Fruit fly (Drosophila melanogaster) whole organism, prepupa: Measurements from ENCODE around the gene Dh31.
A peak's percentile ranks its signal among the peaks of the same experiment; 100 is the strongest.

Experiments used
- Blimp-1 ChIP-seq: fragments of 200-800 bp; sonication (Bioruptor generic); optimal IDR thresholded peaks from 3 replicates; lab custom pipeline; 2017; ENCODE audit warnings: missing biosample characterization, missing genetic modification characterization, mild to moderate bottlenecking, moderate library complexity, missing genetic modification reagents
- CG10631 ChIP-seq: fragments of 200-800 bp; sonication (Bioruptor generic); optimal IDR thresholded peaks from 2 replicates; lab custom pipeline; 2016; ENCODE audit warnings: missing biosample characterization, missing genetic modification characterization
- CG11294 ChIP-seq: fragments of 200-800 bp; sonication (Bioruptor generic); IDR thresholded peaks from 2 replicates; pipeline ENCODE4 v1.3.6; 2022; ENCODE audit warnings: missing biosample characterization, missing genetic modification characterization
- CG11762 ChIP-seq: fragments of 200-800 bp; sonication (Bioruptor generic); optimal IDR thresholded peaks from 3 replicates; lab custom pipeline; 2016; ENCODE audit warnings: missing biosample characterization, missing genetic modification characterization; ENCODE audit not compliant: insufficient read depth
- CG15336 ChIP-seq: fragments of 200-800 bp; sonication (Bioruptor generic); IDR thresholded peaks from 2 replicates; pipeline ENCODE4 v1.3.6; 2022; ENCODE audit warnings: missing biosample characterization, missing genetic modification characterization
- CG1621 ChIP-seq: fragments of 200-800 bp; sonication (Bioruptor generic); optimal IDR thresholded peaks from 3 replicates; lab custom pipeline; 2018; ENCODE audit warnings: missing biosample characterization, mild to moderate bottlenecking, missing genetic modification characterization
- CG32006 ChIP-seq: fragments of 200-800 bp; sonication (Bioruptor generic); optimal IDR thresholded peaks from 3 replicates; lab custom pipeline; 2017; ENCODE audit warnings: missing biosample characterization, mild to moderate bottlenecking, missing genetic modification characterization
- CG34406 ChIP-seq: fragments of 200-800 bp; sonication (Bioruptor generic); optimal IDR thresholded peaks from 3 replicates; lab custom pipeline; 2016; ENCODE audit warnings: missing biosample characterization, missing genetic modification characterization
- CG3919 ChIP-seq: fragments of 200-800 bp; sonication (Bioruptor generic); optimal IDR thresholded peaks from 3 replicates; lab custom pipeline; 2016; ENCODE audit warnings: missing biosample characterization, missing genetic modification characterization
- CG4318 ChIP-seq: fragments of 200-800 bp; sonication (Bioruptor generic); optimal IDR thresholded peaks from 3 replicates; lab custom pipeline; 2017; ENCODE audit warnings: missing biosample characterization, mild to moderate bottlenecking, missing genetic modification characterization
- CG6163 ChIP-seq: fragments of 200-800 bp; sonication (Bioruptor generic); IDR thresholded peaks from 3 replicates; pipeline ENCODE4 v1.3.6; 2022; ENCODE audit warnings: missing biosample characterization, missing genetic modification characterization
- CG6792 ChIP-seq: fragments of 200-800 bp; sonication (Bioruptor generic); optimal IDR thresholded peaks from 3 replicates; lab custom pipeline; 2016; ENCODE audit warnings: missing biosample characterization, missing genetic modification characterization
- CG6808 ChIP-seq: fragments of 200-800 bp; sonication (Bioruptor generic); optimal IDR thresholded peaks from 3 replicates; lab custom pipeline; 2017; ENCODE audit warnings: missing biosample characterization, missing genetic modification characterization, mild to moderate bottlenecking, moderate library complexity, missing genetic modification reagents
- CG6854 ChIP-seq: fragments of 200-800 bp; sonication (Bioruptor generic); optimal IDR thresholded peaks from 2 replicates; lab custom pipeline; 2017; ENCODE audit warnings: missing biosample characterization, mild to moderate bottlenecking, missing genetic modification characterization
- CG7368 ChIP-seq: fragments of 200-800 bp; sonication (Bioruptor generic); optimal IDR thresholded peaks from 3 replicates; lab custom pipeline; 2016; ENCODE audit warnings: missing biosample characterization, missing genetic modification characterization
- CG8119 ChIP-seq: fragments of 200-800 bp; sonication (Bioruptor generic); IDR thresholded peaks from 3 replicates; pipeline ENCODE4 v1.3.6; 2022; ENCODE audit warnings: missing biosample characterization, missing genetic modification characterization
- CG8319 ChIP-seq: fragments of 200-800 bp; sonication (Bioruptor generic); optimal IDR thresholded peaks from 3 replicates; lab custom pipeline; 2016; ENCODE audit warnings: missing biosample characterization, missing genetic modification characterization
- CG8632 ChIP-seq: fragments of 200-800 bp; sonication (Bioruptor generic); optimal IDR thresholded peaks from 3 replicates; lab custom pipeline; 2016; ENCODE audit warnings: missing biosample characterization, missing genetic modification characterization
- Eip75B ChIP-seq: fragments of 200-800 bp; sonication (Bioruptor generic); optimal IDR thresholded peaks from 3 replicates; lab custom pipeline; 2016; ENCODE audit warnings: missing biosample characterization, missing genetic modification characterization
- Eip78C ChIP-seq: fragments of 200-800 bp; sonication (Bioruptor generic); peaks from one replicate; lab custom pipeline; 2016; ENCODE audit warnings: missing biosample characterization, missing genetic modification characterization
- Eip93F ChIP-seq: fragments of 200-800 bp; sonication (Bioruptor generic); optimal IDR thresholded peaks from 2 replicates; lab custom pipeline; 2016; ENCODE audit warnings: missing biosample characterization, mild to moderate bottlenecking, missing genetic modification characterization
- Ets96B ChIP-seq: fragments of 200-800 bp; optimal IDR thresholded peaks from 2 replicates; lab custom pipeline; 2019; ENCODE audit warnings: missing biosample characterization, mild to moderate bottlenecking, missing genetic modification characterization, moderate library complexity
- Gug ChIP-seq: fragments of 200-800 bp; sonication (Bioruptor generic); IDR thresholded peaks from 2 replicates; pipeline ENCODE4 v1.3.6; 2022; ENCODE audit warnings: missing biosample characterization, missing genetic modification characterization
- Hr38 ChIP-seq: sonication (Bioruptor generic); optimal IDR thresholded peaks from 2 replicates; lab custom pipeline; 2016; ENCODE audit warnings: missing biosample characterization, missing genetic modification characterization
- Lpt ChIP-seq: fragments of 200-800 bp; sonication (Bioruptor generic); optimal IDR thresholded peaks from 3 replicates; lab custom pipeline; 2016; ENCODE audit warnings: missing biosample characterization, missing genetic modification characterization
- Met ChIP-seq: fragments of 200-800 bp; sonication (Bioruptor generic); optimal IDR thresholded peaks from 3 replicates; lab custom pipeline; 2016; ENCODE audit warnings: missing biosample characterization, missing genetic modification characterization
- OdsH ChIP-seq: fragments of 200-800 bp; sonication (Bioruptor generic); optimal IDR thresholded peaks from 3 replicates; lab custom pipeline; 2016; ENCODE audit warnings: missing biosample characterization, missing genetic modification characterization
- Smox ChIP-seq: fragments of 200-800 bp; sonication (Bioruptor generic); optimal IDR thresholded peaks from 3 replicates; lab custom pipeline; 2016; ENCODE audit warnings: missing biosample characterization, missing genetic modification characterization
- achi ChIP-seq: fragments of 200-800 bp; sonication (Bioruptor generic); optimal IDR thresholded peaks from 3 replicates; lab custom pipeline; 2016; ENCODE audit warnings: missing biosample characterization, missing genetic modification characterization
- acj6 ChIP-seq: fragments of 200-800 bp; sonication (Bioruptor generic); optimal IDR thresholded peaks from 3 replicates; lab custom pipeline; 2016; ENCODE audit warnings: missing biosample characterization, missing genetic modification characterization
- cyc ChIP-seq: fragments of 200-800 bp; sonication (Bioruptor generic); optimal IDR thresholded peaks from 3 replicates; lab custom pipeline; 2016; ENCODE audit warnings: missing biosample characterization, missing genetic modification characterization
- dac ChIP-seq: fragments of 200-800 bp; sonication (Bioruptor generic); optimal IDR thresholded peaks from 2 replicates; lab custom pipeline; 2017; ENCODE audit warnings: missing biosample characterization, mild to moderate bottlenecking, missing genetic modification characterization
- dsx ChIP-seq: fragments of 200-800 bp; optimal IDR thresholded peaks from 3 replicates; lab custom pipeline; 2019; ENCODE audit warnings: missing biosample characterization, mild to moderate bottlenecking, missing genetic modification characterization, moderate library complexity; ENCODE audit not compliant: poor library complexity, severe bottlenecking
- eg ChIP-seq: fragments of 200-800 bp; sonication (Bioruptor generic); IDR thresholded peaks from 3 replicates; pipeline ENCODE4 v1.3.6; 2022; ENCODE audit warnings: missing biosample characterization, missing genetic modification characterization
- esn ChIP-seq: fragments of 200-800 bp; sonication (Bioruptor generic); optimal IDR thresholded peaks from 2 replicates; lab custom pipeline; 2016; ENCODE audit warnings: missing biosample characterization, mild to moderate bottlenecking, missing genetic modification characterization, moderate library complexity
- fd59A ChIP-seq: fragments of 200-800 bp; sonication (Bioruptor generic); optimal IDR thresholded peaks from 2 replicates; lab custom pipeline; 2017; ENCODE audit warnings: missing biosample characterization, mild to moderate bottlenecking, missing genetic modification characterization, missing genetic modification reagents
- fd85E ChIP-seq: fragments of 200-800 bp; sonication (Bioruptor generic); optimal IDR thresholded peaks from 3 replicates; lab custom pipeline; 2016; ENCODE audit warnings: missing biosample characterization, missing genetic modification characterization
- fkh ChIP-seq: fragments of 200-800 bp; sonication (Bioruptor generic); optimal IDR thresholded peaks from 3 replicates; lab custom pipeline; 2017; ENCODE audit warnings: missing biosample characterization, mild to moderate bottlenecking, missing genetic modification characterization, moderate library complexity
- lz ChIP-seq: fragments of 200-800 bp; sonication (Bioruptor generic); optimal IDR thresholded peaks from 3 replicates; lab custom pipeline; 2016; ENCODE audit warnings: missing biosample characterization, missing genetic modification characterization
- net ChIP-seq: fragments of 200-800 bp; sonication (Bioruptor generic); optimal IDR thresholded peaks from 3 replicates; lab custom pipeline; 2016; ENCODE audit warnings: missing biosample characterization, missing genetic modification characterization
- salr ChIP-seq, 2 experiments: fragments of 200-800 bp; sonication (Bioruptor generic); optimal IDR thresholded peaks; 3 replicates each; lab custom pipeline; 2016 to 2018; ENCODE audit warnings: missing biosample characterization in 2 of 2, missing genetic modification characterization in 2 of 2, mild to moderate bottlenecking in 1 of 2
- ss ChIP-seq, 2 experiments: fragments of 200-800 bp; sonication (Bioruptor generic); optimal IDR thresholded peaks; 2 replicates in 1 of 2; 3 replicates in 1 of 2; lab custom pipeline; 2017 to 2018; ENCODE audit warnings: mild to moderate bottlenecking in 2 of 2, missing biosample characterization in 2 of 2, missing genetic modification characterization in 2 of 2, moderate library complexity in 1 of 2
- svp ChIP-seq: fragments of 200-800 bp; sonication (Bioruptor generic); peaks from one replicate; lab custom pipeline; 2016; ENCODE audit warnings: missing biosample characterization, missing genetic modification characterization
- topi ChIP-seq: fragments of 200-800 bp; sonication (Bioruptor generic); optimal IDR thresholded peaks from 3 replicates; lab custom pipeline; 2016; ENCODE audit warnings: missing biosample characterization, missing genetic modification characterization
- vri ChIP-seq: fragments of 200-800 bp; sonication (Bioruptor generic); optimal IDR thresholded peaks from 3 replicates; lab custom pipeline; 2016; ENCODE audit warnings: missing biosample characterization, mild to moderate bottlenecking, missing genetic modification characterization

The Dh31 gene

DNA sequence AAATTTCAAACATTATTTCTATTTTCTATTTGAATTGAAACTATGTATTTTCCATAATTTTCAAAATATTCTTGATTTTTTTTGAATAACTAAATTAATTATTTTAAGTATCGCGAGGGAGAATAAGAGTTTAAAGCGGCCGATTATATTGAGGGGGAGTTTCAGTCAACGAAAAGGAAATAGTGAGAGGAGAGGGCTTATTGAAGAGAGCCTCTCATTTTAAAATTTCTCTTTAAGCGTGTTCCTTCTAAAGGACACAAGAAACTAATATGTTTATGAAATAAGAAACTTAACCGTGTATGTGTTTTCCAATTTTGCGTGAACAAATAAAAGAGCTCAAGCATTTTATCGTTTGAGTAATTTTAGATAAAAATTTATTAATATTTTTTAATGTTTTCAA is 36.0 kb upstream of the Dh31 start:
- no peak for TF ChIP-seq CG6854 (GFP tag; lab: Kevin White, UChicago)

DNA sequence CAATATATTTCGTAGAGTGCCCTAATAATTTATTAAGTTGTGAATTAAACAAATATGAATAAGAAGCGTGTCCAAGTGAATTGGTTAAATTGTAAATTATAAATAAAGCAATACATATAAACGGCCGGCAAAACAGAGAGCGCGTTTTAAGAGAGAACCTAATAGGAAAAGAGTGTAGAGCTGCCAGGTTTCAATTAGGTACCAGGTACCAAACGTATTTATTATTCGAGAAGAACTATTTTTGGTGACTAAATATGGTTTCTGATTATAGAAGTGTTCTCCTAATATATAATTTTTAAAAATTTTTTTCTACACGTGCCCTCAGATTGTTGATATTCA is 35.6 kb upstream of the Dh31 start:
- TF ChIP-seq Eip93F (GFP tag; lab: Kevin White, UChicago) (no peak), fd85E (GFP tag; lab: Kevin White, UChicago) (no peak), Gug (GFP tag; lab: Robert Waterston, UW) (no peak), CG6792 (GFP tag; lab: Kevin White, UChicago) (no peak), salr (GFP tag; optimal IDR thresholded peaks at IDR 0.05; lab: Kevin White, UChicago) (no peak), CG11762 (GFP tag; lab: Kevin White, UChicago) (no peak), CG8119 (GFP tag; lab: Robert Waterston, UW) (no peak), Eip78C (GFP tag; lab: Kevin White, UChicago) (no peak), net (GFP tag; lab: Kevin White, UChicago) (no peak), vri (GFP tag; lab: Kevin White, UChicago) (no peak), fkh (GFP tag; lab: Kevin White, UChicago) (no peak), eg (GFP tag; lab: Robert Waterston, UW) (no peak), lz (GFP tag; lab: Kevin White, UChicago) (no peak), ss (GFP tag; optimal IDR thresholded peaks at IDR 0.05; lab: Kevin White, UChicago) (no peak), OdsH (GFP tag; lab: Kevin White, UChicago) (no peak), esn (no peak), Hr38 (GFP tag; lab: Kevin White, UChicago) (no peak), dac (GFP tag; lab: Kevin White, UChicago) (no peak), CG6808 (no peak), Smox (GFP tag; lab: Kevin White, UChicago) (no peak)

DNA sequence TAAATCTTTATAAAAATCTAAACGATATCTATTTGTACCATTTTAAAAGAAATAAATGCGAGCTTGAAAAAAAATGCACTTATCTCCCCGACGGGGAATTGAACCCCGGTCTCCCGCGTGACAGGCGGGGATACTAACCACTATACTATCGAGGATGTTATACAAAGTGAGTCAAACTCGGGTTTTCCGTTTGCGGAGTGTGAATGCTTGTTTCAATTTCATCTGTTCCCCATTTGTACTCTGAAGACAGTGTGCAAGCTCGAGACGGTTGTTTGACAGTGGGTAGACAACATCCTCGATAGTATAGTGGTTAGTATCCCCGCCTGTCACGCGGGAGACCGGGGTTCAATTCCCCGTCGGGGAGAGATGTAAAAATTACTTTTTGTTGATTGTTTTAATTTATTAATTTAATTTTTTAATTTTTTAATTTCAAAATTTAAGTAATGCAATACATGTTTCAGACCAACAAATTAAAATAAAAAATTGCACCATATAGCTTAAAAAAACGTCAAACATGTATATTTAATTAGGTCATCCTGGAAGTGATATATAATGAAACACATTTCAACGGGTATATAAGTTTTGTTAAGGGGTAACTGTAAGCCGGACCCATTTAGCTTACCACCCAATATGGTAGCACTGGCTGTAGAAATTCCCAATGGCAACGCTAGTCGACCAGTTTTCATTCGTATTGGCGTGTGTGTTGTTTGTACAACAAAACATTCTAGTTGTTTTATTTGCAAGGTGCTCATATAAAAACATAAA is 35.0 kb upstream of the Dh31 start, which contains the start of gene Sema1a:
TSS of gene Sema1a (plus strand) at position 679 of the 765 bp plus-strand sequence.
- TF ChIP-seq topi (GFP tag; lab: Kevin White, UChicago) (peak; percentile 38), CG15336 (GFP tag; lab: Robert Waterston, UW) (peak; percentile 56; the same call in 1 of the 2 replicates), svp (GFP tag; lab: Kevin White, UChicago) (peak; percentile 79), fkh (GFP tag; lab: Kevin White, UChicago) (peak; percentile 72), CG6808 (peak; percentile 7), Lpt (GFP tag; lab: Kevin White, UChicago) (peak; percentile 55), CG11294 (GFP tag; lab: Robert Waterston, UW) (no peak; the same call in 1 of the 2 replicates), CG4318 (peak; percentile 65), vri (GFP tag; lab: Kevin White, UChicago) (peak; percentile 23), CG32006 (GFP tag; lab: Kevin White, UChicago) (peak; percentile 81), CG10631 (GFP tag; lab: Kevin White, UChicago) (no peak), Eip93F (GFP tag; lab: Kevin White, UChicago) (no peak), CG6792 (GFP tag; lab: Kevin White, UChicago) (peak; percentile 66), salr (GFP tag; optimal IDR thresholded peaks at IDR 0.05; lab: Kevin White, UChicago) (peak in 1 of 2 experiments; percentile 12), fd59A (GFP tag; lab: Kevin White, UChicago) (no peak), dsx (GFP tag; lab: Kevin White, UChicago) (peak; percentile 0), CG11762 (GFP tag; lab: Kevin White, UChicago) (no peak), CG6854 (GFP tag; lab: Kevin White, UChicago) (peak; percentile 51), Eip75B (GFP tag; lab: Kevin White, UChicago) (peak; percentile 79), CG8319 (peak; percentile 11), CG7368 (GFP tag; lab: Kevin White, UChicago) (peak; percentile 18), CG3919 (GFP tag; lab: Kevin White, UChicago) (peak; percentile 76), Ets96B (tag; lab: Kevin White, UChicago) (peak; percentile 32), Smox (GFP tag; lab: Kevin White, UChicago) (peak; percentile 57), Met (peak; percentile 30), CG6163 (peak; percentile 72), Blimp-1 (GFP tag; lab: Kevin White, UChicago) (no peak), CG34406 (GFP tag; lab: Kevin White, UChicago) (peak; percentile 60), cyc (GFP tag; lab: Kevin White, UChicago) (peak; percentile 36), fd85E (GFP tag; lab: Kevin White, UChicago) (no peak), CG1621 (tag; lab: Kevin White, UChicago) (no peak), CG8632 (GFP tag; lab: Kevin White, UChicago) (peak; percentile 68), acj6 (GFP tag; lab: Kevin White, UChicago) (peak; percentile 29), OdsH (GFP tag; lab: Kevin White, UChicago) (peak; percentile 35), achi (no peak)
